4 worm cellular contexts compared by ENCODE assay signal in genomic region chrII:6826726-6827125, ce11.
TF ChIP-seq lines count a peak whose summit lies in the region.

No protein-coding gene starts in this region.

TF ChIP-seq in whole organism, L1 larva, 84 proteins besides CTCF, POLR2A, EP300 and RAD21 (continued from another document and continues in another):
- TF ChIP-seq nhr-47 (tag; optimal IDR thresholded peaks at IDR 0.05; lab: Kevin White, UChicago) (no peak), aha-1 (tag; optimal IDR thresholded peaks at IDR 0.05; lab: Kevin White, UChicago) (no peak), jun-1 (tag; optimal IDR thresholded peaks at IDR 0.05; lab: Kevin White, UChicago) (no peak), lsy-2 (tag; optimal IDR thresholded peaks at IDR 0.05; lab: Kevin White, UChicago) (peak in 1 of 2 experiments; percentile 62), nhr-11 (tag; optimal IDR thresholded peaks at IDR 0.05; lab: Kevin White, UChicago) (no peak), nhr-84 (tag; optimal IDR thresholded peaks at IDR 0.05; lab: Kevin White, UChicago) (no peak), pqm-1 (tag; optimal IDR thresholded peaks at IDR 0.05; lab: Kevin White, UChicago) (no peak), ama-1 (optimal IDR thresholded peaks at IDR 0.05; lab: Kevin White, UChicago) (no peak), ces-1 (GFP tag; optimal IDR thresholded peaks at IDR 0.05; lab: Kevin White, UChicago) (no peak), lir-3 (tag; optimal IDR thresholded peaks at IDR 0.05; lab: Kevin White, UChicago; ENCODE audit: poor library complexity) (peak; percentile 10), tlp-1 (tag; optimal IDR thresholded peaks at IDR 0.05; lab: Kevin White, UChicago) (no peak), egl-13 (tag; optimal IDR thresholded peaks at IDR 0.05; lab: Kevin White, UChicago) (no peak), C34B4.2 (tag; optimal IDR thresholded peaks at IDR 0.05; lab: Kevin White, UChicago) (no peak), vab-15 (tag; optimal IDR thresholded peaks at IDR 0.05; lab: Kevin White, UChicago) (no peak), elt-3 (tag; optimal IDR thresholded peaks at IDR 0.05; lab: Kevin White, UChicago) (peak in 1 of 6 experiments; percentile 69), nhr-237 (tag; optimal IDR thresholded peaks at IDR 0.05; lab: Kevin White, UChicago) (no peak), snpc-4 (tag; optimal IDR thresholded peaks at IDR 0.05; lab: Kevin White, UChicago) (no peak), C04F5.9 (tag; optimal IDR thresholded peaks at IDR 0.05; lab: Kevin White, UChicago) (no peak), mab-9 (GFP tag; IDR thresholded peaks at IDR 0.05; lab: Robert Waterston, UW) (no peak), dpl-1 (GFP tag; optimal IDR thresholded peaks at IDR 0.05; lab: Kevin White, UChicago) (no peak), unc-86 (tag; optimal IDR thresholded peaks at IDR 0.05; lab: Kevin White, UChicago) (no peak), zip-4 (GFP tag; optimal IDR thresholded peaks at IDR 0.05; lab: Kevin White, UChicago) (no peak), lin-14 (GFP tag; optimal IDR thresholded peaks at IDR 0.05; lab: Kevin White, UChicago) (peak; percentile 76), hpl-2 (GFP tag; optimal IDR thresholded peaks at IDR 0.05; lab: Kevin White, UChicago) (no peak), F16B12.6 (tag; optimal IDR thresholded peaks at IDR 0.05; lab: Kevin White, UChicago) (no peak), xbp-1 (tag; optimal IDR thresholded peaks at IDR 0.05; lab: Kevin White, UChicago) (no peak), zag-1 (tag; optimal IDR thresholded peaks at IDR 0.05; lab: Kevin White, UChicago) (no peak), efl-3 (GFP tag; optimal IDR thresholded peaks at IDR 0.05; lab: Kevin White, UChicago) (no peak), isw-1 (GFP tag; IDR thresholded peaks at IDR 0.05; lab: Robert Waterston, UW) (no peak), hlh-4 (tag; optimal IDR thresholded peaks at IDR 0.05; lab: Kevin White, UChicago) (no peak), sup-37 (GFP tag; optimal IDR thresholded peaks at IDR 0.05; lab: Kevin White, UChicago) (no peak), ets-5 (GFP tag; IDR thresholded peaks at IDR 0.05; lab: Robert Waterston, UW) (no peak), fkh-4 (tag; optimal IDR thresholded peaks at IDR 0.05; lab: Kevin White, UChicago; ENCODE audit: borderline replicate concordance) (no peak), ztf-11 (tag; optimal IDR thresholded peaks at IDR 0.05; lab: Kevin White, UChicago) (no peak), dsc-1 (tag; optimal IDR thresholded peaks at IDR 0.05; lab: Kevin White, UChicago) (no peak)

TF ChIP-seq in whole organism, L2 larva, 48 proteins besides CTCF, POLR2A, EP300 and RAD21 (continued from another document):
- TF ChIP-seq peb-1 (tag; optimal IDR thresholded peaks at IDR 0.05; lab: Kevin White, UChicago) = no peak
- no peak for TF ChIP-seq nhr-25 (tag; optimal IDR thresholded peaks at IDR 0.05; lab: Kevin White, UChicago)
- no peak for TF ChIP-seq zag-1 (tag; optimal IDR thresholded peaks at IDR 0.05; lab: Kevin White, UChicago)
- TF ChIP-seq elt-3 (tag; optimal IDR thresholded peaks at IDR 0.05; lab: Kevin White, UChicago) = no peak
- no peak for TF ChIP-seq aly-2 (tag; optimal IDR thresholded peaks at IDR 0.05; lab: Kevin White, UChicago)
- TF ChIP-seq unc-39 (tag; optimal IDR thresholded peaks at IDR 0.05; lab: Kevin White, UChicago) = no peak
- TF ChIP-seq alr-1 (tag; optimal IDR thresholded peaks at IDR 0.05; lab: Kevin White, UChicago) = no peak
- peak; percentile 94 for TF ChIP-seq blmp-1 (tag; optimal IDR thresholded peaks at IDR 0.05; lab: Kevin White, UChicago; ENCODE audit: insufficient read depth)
- TF ChIP-seq elt-1 (tag; optimal IDR thresholded peaks at IDR 0.05; lab: Kevin White, UChicago) = no peak
- no peak for TF ChIP-seq ztf-1 (GFP tag; conservative IDR thresholded peaks at IDR 0.05; lab: Robert Waterston, UW)
- TF ChIP-seq F13H6.1 (tag; optimal IDR thresholded peaks at IDR 0.05; lab: Kevin White, UChicago) = peak; percentile 69
- TF ChIP-seq nhr-21 (tag; optimal IDR thresholded peaks at IDR 0.05; lab: Kevin White, UChicago) = peak; percentile 43
- TF ChIP-seq nhr-11 (tag; optimal IDR thresholded peaks at IDR 0.05; lab: Kevin White, UChicago) = no peak
- no peak for TF ChIP-seq ztf-11 (tag; optimal IDR thresholded peaks at IDR 0.05; lab: Kevin White, UChicago)
- no peak for TF ChIP-seq R02D3.7 (tag; optimal IDR thresholded peaks at IDR 0.05; lab: Kevin White, UChicago)
- TF ChIP-seq snpc-4 (tag; optimal IDR thresholded peaks at IDR 0.05; lab: Kevin White, UChicago) = no peak
- TF ChIP-seq unc-62 (GFP tag; optimal IDR thresholded peaks at IDR 0.05; lab: Kevin White, UChicago) = no peak
- peak; percentile 22 for TF ChIP-seq lin-13 (GFP tag; optimal IDR thresholded peaks at IDR 0.05; lab: Kevin White, UChicago)
- peak in 1 of 2 experiments; percentile 32 for TF ChIP-seq lsy-2 (tag; optimal IDR thresholded peaks at IDR 0.05; lab: Kevin White, UChicago)
- peak; percentile 61 for TF ChIP-seq nhr-6 (tag; optimal IDR thresholded peaks at IDR 0.05; lab: Kevin White, UChicago)
- peak; percentile 13 for TF ChIP-seq mab-5 (tag; optimal IDR thresholded peaks at IDR 0.05; lab: Kevin White, UChicago)
- TF ChIP-seq fos-1 (tag; optimal IDR thresholded peaks at IDR 0.05; lab: Kevin White, UChicago) = peak; percentile 51
- TF ChIP-seq mbf-1 (tag; optimal IDR thresholded peaks at IDR 0.05; lab: Kevin White, UChicago) = no peak
- TF ChIP-seq sem-4 (tag; optimal IDR thresholded peaks at IDR 0.05; lab: Kevin White, UChicago) = peak; percentile 68
- peak; percentile 15 for TF ChIP-seq ztf-4 (tag; optimal IDR thresholded peaks at IDR 0.05; lab: Kevin White, UChicago)
- TF ChIP-seq crh-2 (tag; optimal IDR thresholded peaks at IDR 0.05; lab: Kevin White, UChicago) = peak; percentile 42
- no peak for TF ChIP-seq unc-55 (GFP tag; optimal IDR thresholded peaks at IDR 0.05; lab: Kevin White, UChicago)
- no peak for TF ChIP-seq nhr-237 (tag; optimal IDR thresholded peaks at IDR 0.05; lab: Kevin White, UChicago)
- no peak for TF ChIP-seq ceh-82 (tag; optimal IDR thresholded peaks at IDR 0.05; lab: Kevin White, UChicago)
- peak; percentile 89 for TF ChIP-seq sma-9 (GFP tag; optimal IDR thresholded peaks at IDR 0.05; lab: Kevin White, UChicago)
- TF ChIP-seq sma-9 (tag; optimal IDR thresholded peaks at IDR 0.05; lab: Kevin White, UChicago) = no peak
- TF ChIP-seq ama-1 (optimal IDR thresholded peaks at IDR 0.05; lab: Kevin White, UChicago) = no peak
- TF ChIP-seq ZK546.5 (tag; optimal IDR thresholded peaks at IDR 0.05; lab: Kevin White, UChicago) = no peak
- TF ChIP-seq nhr-23 (tag; optimal IDR thresholded peaks at IDR 0.05; lab: Kevin White, UChicago) = no peak
- TF ChIP-seq nhr-12 (tag; optimal IDR thresholded peaks at IDR 0.05; lab: Kevin White, UChicago) = no peak

TF ChIP-seq in whole organism, L4 larva, 104 proteins besides CTCF, POLR2A, EP300 and RAD21 (continued from another document and continues in another):
- TF ChIP-seq T20F7.1 (GFP tag; optimal IDR thresholded peaks at IDR 0.05; lab: Kevin White, UChicago) (no peak), dmd-6 (GFP tag; IDR thresholded peaks at IDR 0.05; lab: Robert Waterston, UW) (peak; percentile 81), hlh-11 (tag; optimal IDR thresholded peaks at IDR 0.05; lab: Kevin White, UChicago) (peak; percentile 82), dmd-8 (GFP tag; IDR thresholded peaks at IDR 0.05; lab: Robert Waterston, UW) (no peak), ces-1 (GFP tag; optimal IDR thresholded peaks at IDR 0.05; lab: Kevin White, UChicago) (no peak), nhr-6 (tag; optimal IDR thresholded peaks at IDR 0.05; lab: Kevin White, UChicago) (no peak), zip-2 (tag; optimal IDR thresholded peaks at IDR 0.05; lab: Kevin White, UChicago) (no peak), set-16 (GFP tag; IDR thresholded peaks at IDR 0.05; lab: Robert Waterston, UW) (no peak), lim-7 (GFP tag; IDR thresholded peaks at IDR 0.05; lab: Robert Waterston, UW) (no peak), php-3 (GFP tag; IDR thresholded peaks at IDR 0.05; lab: Robert Waterston, UW) (0 out of 2 replicates have a peak, but pooled peaks have one; percentile 52), ceh-20 (GFP tag; IDR thresholded peaks at IDR 0.05; lab: Robert Waterston, UW) (no peak), egl-43 (GFP tag; IDR thresholded peaks at IDR 0.05; lab: Robert Waterston, UW) (no peak), unc-62 (GFP tag; optimal IDR thresholded peaks at IDR 0.05 in 1 of 2; lab: Kevin White, UChicago) (peak in 1 of 2 experiments; percentile 86), unc-62 (tag; optimal IDR thresholded peaks at IDR 0.05; lab: Kevin White, UChicago) (no peak), lin-1 (GFP tag; IDR thresholded peaks at IDR 0.05; lab: Robert Waterston, UW) (peak; percentile 55; the same call in 1 of the 2 replicates), aha-1 (tag; lab: Kevin White, UChicago) (peak; percentile 97), nhr-102 (tag; optimal IDR thresholded peaks at IDR 0.05; lab: Kevin White, UChicago) (no peak), zfp-3 (GFP tag; conservative IDR thresholded peaks at IDR 0.05; lab: Robert Waterston, UW) (no peak), mdt-29 (GFP tag; IDR thresholded peaks at IDR 0.05; lab: Robert Waterston, UW) (no peak), attf-4 (tag; optimal IDR thresholded peaks at IDR 0.05; lab: Kevin White, UChicago) (no peak), hlh-30 (tag; optimal IDR thresholded peaks at IDR 0.05; lab: Kevin White, UChicago; ENCODE audit: insufficient read depth) (peak; percentile 66), nhr-77 (tag; optimal IDR thresholded peaks at IDR 0.05; lab: Kevin White, UChicago) (peak; percentile 71), snpc-4 (tag; optimal IDR thresholded peaks at IDR 0.05; lab: Kevin White, UChicago) (no peak), spr-1 (tag; optimal IDR thresholded peaks at IDR 0.05; lab: Kevin White, UChicago) (no peak), ztf-7 (tag; optimal IDR thresholded peaks at IDR 0.05; lab: Kevin White, UChicago) (no peak), gei-8 (GFP tag; optimal IDR thresholded peaks at IDR 0.05; lab: Kevin White, UChicago) (peak; percentile 10), mdl-1 (tag; optimal IDR thresholded peaks at IDR 0.05; lab: Kevin White, UChicago) (peak in 1 of 2 experiments; percentile 48), nhr-48 (tag; optimal IDR thresholded peaks at IDR 0.05; lab: Kevin White, UChicago) (no peak), saeg-2 (GFP tag; IDR thresholded peaks at IDR 0.05; lab: Robert Waterston, UW) (no peak), madf-5 (GFP tag; IDR thresholded peaks at IDR 0.05; lab: Robert Waterston, UW) (no peak), pqm-1 (tag; optimal IDR thresholded peaks at IDR 0.05; lab: Kevin White, UChicago) (peak; percentile 18), T26A8.4 (GFP tag; IDR thresholded peaks at IDR 0.05; lab: Robert Waterston, UW) (no peak), mxl-3 (GFP tag; optimal IDR thresholded peaks at IDR 0.05; lab: Kevin White, UChicago) (peak; percentile 27), nhr-42 (GFP tag; IDR thresholded peaks at IDR 0.05; lab: Robert Waterston, UW) (no peak), F26F4.8 (GFP tag; conservative IDR thresholded peaks at IDR 0.05; lab: Robert Waterston, UW) (no peak), daf-12 (tag; optimal IDR thresholded peaks at IDR 0.05; lab: Kevin White, UChicago) (no peak), lin-38 (GFP tag; IDR thresholded peaks at IDR 0.05; lab: Robert Waterston, UW) (no peak), sdz-12 (GFP tag; optimal IDR thresholded peaks at IDR 0.05; lab: Kevin White, UChicago) (no peak)

TF ChIP-seq in whole organism, late embryonic, 69 proteins besides CTCF, POLR2A, EP300 and RAD21 (continued from another document):
- TF ChIP-seq ceh-45 (GFP tag; IDR thresholded peaks at IDR 0.05; lab: Robert Waterston, UW) (no peak), ets-4 (tag; optimal IDR thresholded peaks at IDR 0.05; lab: Kevin White, UChicago) (no peak), C38D4.7 (GFP tag; optimal IDR thresholded peaks at IDR 0.05; lab: Kevin White, UChicago) (no peak), tbx-2 (tag; optimal IDR thresholded peaks at IDR 0.05; lab: Kevin White, UChicago) (no peak), dmd-4 (tag; optimal IDR thresholded peaks at IDR 0.05; lab: Kevin White, UChicago; ENCODE audit: borderline replicate concordance) (no peak)
TF ChIP-seq in whole organism, late embryonic: peak in this region for 7.
